Worm (Caenorhabditis elegans) whole organism, late embryonic: Measurements from ENCODE around the gene snx-6.

ENCODE experiments used
- ama-1 ChIP-seq: fragments of 150-350 bp; optimal IDR thresholded peaks from 2 replicates; lab custom pipeline; 2014
- elt-2 ChIP-seq: sonication (generic microtip); optimal IDR thresholded peaks from 2 replicates; lab custom pipeline; 2016; ENCODE audit warnings: missing genetic modification reagents, missing genetic modification characterization, missing compliant biosample characterization
- fax-1 ChIP-seq: sonication (generic microtip); optimal IDR thresholded peaks from 2 replicates; lab custom pipeline; 2016; ENCODE audit warnings: missing genotype, missing genetic modification characterization, missing compliant biosample characterization
- madf-2 ChIP-seq: sonication (generic microtip); optimal IDR thresholded peaks from 2 replicates; lab custom pipeline; 2017; ENCODE audit warnings: missing genetic modification characterization, missing compliant biosample characterization
- nfya-1 ChIP-seq: sonication (generic microtip); optimal IDR thresholded peaks from 2 replicates; lab custom pipeline; 2017; ENCODE audit warnings: missing genetic modification characterization, mild to moderate bottlenecking, missing compliant biosample characterization, antibody characterized with exemption, moderate library complexity
- tbx-7 ChIP-seq: sonication (generic microtip); optimal IDR thresholded peaks from 2 replicates; lab custom pipeline; 2016; ENCODE audit warnings: missing genotype, missing genetic modification characterization, missing compliant biosample characterization

- TF ChIP-seq ama-1 (lab: Kevin White, UChicago) (no peak), fax-1 (tag; lab: Kevin White, UChicago) (no peak), elt-2 (tag; lab: Kevin White, UChicago) (no peak), nfya-1 (tag; lab: Kevin White, UChicago) (no peak), madf-2 (no peak), tbx-7 (tag; lab: Kevin White, UChicago) (no peak)
Measured at ce11 chrV:17931795-17932194, 48.1 kb downstream of the snx-6 start.
